Fruit fly (Drosophila melanogaster) S2 (cell line): ENCODE measurements around the gene Cdc37.

Experiments used
- CG8478 ChIP-seq: fragments of >200 bp; optimal IDR thresholded peaks from 2 replicates; lab custom pipeline; 2018
- CTCF ChIP-seq, 2 experiments: fragments of >200 bp; optimal IDR thresholded peaks; 2 replicates each; lab custom pipeline; 2018

- TF ChIP-seq CG8478 (lab: Kevin White, UChicago) (no peak), CTCF (optimal IDR thresholded peaks at IDR 0.05; lab: Kevin White, UChicago) (no peak)
Observed at dm6 chr3L:1821140-1821539, 25.9 kb downstream of the Cdc37 start.
